Fruit fly (Drosophila melanogaster): ENCODE results near the gene Fitm.

Gene Fitm

dm6 chr3L:5178903-5179302 lies 33.0 kb upstream of the Fitm start:
- TF ChIP-seq Myc (optimal IDR thresholded peaks at IDR 0.05) = no peak
- TF ChIP-seq Sin3A (optimal IDR thresholded peaks at IDR 0.05) = no peak
- TF ChIP-seq h (optimal IDR thresholded peaks at IDR 0.05) = no peak
- TF ChIP-seq ttk (optimal IDR thresholded peaks at IDR 0.05) = no peak
- no peak for TF ChIP-seq insv (optimal IDR thresholded peaks at IDR 0.05)
- no peak for TF ChIP-seq psq (optimal IDR thresholded peaks at IDR 0.05)

- TF ChIP-seq insv (optimal IDR thresholded peaks at IDR 0.05) (no peak), Myc (optimal IDR thresholded peaks at IDR 0.05) (no peak), psq (optimal IDR thresholded peaks at IDR 0.05) (no peak), h (optimal IDR thresholded peaks at IDR 0.05) (no peak), Sin3A (optimal IDR thresholded peaks at IDR 0.05) (no peak), ttk (optimal IDR thresholded peaks at IDR 0.05) (no peak)
Measured at dm6 chr3L:5176789-5177188, 30.9 kb upstream of the Fitm start.

dm6 chr3L:5176071-5176470 lies 30.2 kb upstream of the Fitm start:
- TF ChIP-seq ttk (optimal IDR thresholded peaks at IDR 0.05) (no peak), Myc (optimal IDR thresholded peaks at IDR 0.05) (no peak), insv (optimal IDR thresholded peaks at IDR 0.05) (no peak), Sin3A (optimal IDR thresholded peaks at IDR 0.05) (no peak), psq (optimal IDR thresholded peaks at IDR 0.05) (no peak), h (optimal IDR thresholded peaks at IDR 0.05) (no peak)

- TF ChIP-seq insv (optimal IDR thresholded peaks at IDR 0.05) = no peak
- TF ChIP-seq psq (optimal IDR thresholded peaks at IDR 0.05) = no peak
- TF ChIP-seq h (optimal IDR thresholded peaks at IDR 0.05) = no peak
- TF ChIP-seq Sin3A (optimal IDR thresholded peaks at IDR 0.05) = no peak
- no peak for TF ChIP-seq Myc (optimal IDR thresholded peaks at IDR 0.05)
- no peak for TF ChIP-seq ttk (optimal IDR thresholded peaks at IDR 0.05)
Measured at dm6 chr3L:5172470-5172869, 26.6 kb upstream of the Fitm start.

- TF ChIP-seq insv (optimal IDR thresholded peaks at IDR 0.05) (no peak), Myc (optimal IDR thresholded peaks at IDR 0.05) (no peak), ttk (optimal IDR thresholded peaks at IDR 0.05) (no peak), h (optimal IDR thresholded peaks at IDR 0.05) (no peak), psq (optimal IDR thresholded peaks at IDR 0.05) (no peak), Sin3A (optimal IDR thresholded peaks at IDR 0.05) (no peak)
Measured at dm6 chr3L:5154917-5155613, 9.2 kb upstream of the Fitm start.

dm6 chr3L:5152354-5152806 lies 6.5 kb upstream of the Fitm start, which contains the start of the genes Gen and Srp54k:
Gene Gen, minus strand, starts transcription at chr3L:5152376.
Gene Srp54k, plus strand, starts transcription at chr3L:5152678.
- TF ChIP-seq Sin3A (optimal IDR thresholded peaks at IDR 0.05) = no peak

- TF ChIP-seq Myc (optimal IDR thresholded peaks at IDR 0.05) = no peak
- TF ChIP-seq insv (optimal IDR thresholded peaks at IDR 0.05) = no peak
- no peak for TF ChIP-seq ttk (optimal IDR thresholded peaks at IDR 0.05)
- TF ChIP-seq h (optimal IDR thresholded peaks at IDR 0.05) = no peak
- no peak for TF ChIP-seq Sin3A (optimal IDR thresholded peaks at IDR 0.05)
- no peak for TF ChIP-seq psq (optimal IDR thresholded peaks at IDR 0.05)
Measured at dm6 chr3L:5141380-5142101, 4.3 kb downstream of the Fitm start, which contains the start of the genes Dhrs4 and Gdap1. Gene Dhrs4, minus strand, starts transcription at chr3L:5141646. Gene Gdap1, plus strand, starts transcription at chr3L:5141953.

dm6 chr3L:5139312-5139711 lies 6.6 kb downstream of the Fitm start, which contains the start of the genes Tcs5 and CHMP2B:
Gene Tcs5, minus strand, starts transcription at chr3L:5139395.
Gene CHMP2B, plus strand, starts transcription at chr3L:5139619.
- TF ChIP-seq h (optimal IDR thresholded peaks at IDR 0.05) (no peak), insv (optimal IDR thresholded peaks at IDR 0.05) (no peak), Sin3A (optimal IDR thresholded peaks at IDR 0.05) (no peak), Myc (optimal IDR thresholded peaks at IDR 0.05) (no peak), ttk (optimal IDR thresholded peaks at IDR 0.05) (no peak), psq (optimal IDR thresholded peaks at IDR 0.05) (no peak)

dm6 chr3L:5136123-5136522 lies 9.7 kb downstream of the Fitm start, which contains the start of the genes CG10674 and CG4611:
Gene CG10674, minus strand, starts transcription at chr3L:5136292.
Gene CG4611, plus strand, starts transcription at chr3L:5136376.
- no peak for TF ChIP-seq h (optimal IDR thresholded peaks at IDR 0.05)
- TF ChIP-seq insv (optimal IDR thresholded peaks at IDR 0.05) = no peak
- no peak for TF ChIP-seq psq (optimal IDR thresholded peaks at IDR 0.05)
- TF ChIP-seq Myc (optimal IDR thresholded peaks at IDR 0.05) = no peak
- no peak for TF ChIP-seq ttk (optimal IDR thresholded peaks at IDR 0.05)
- no peak for TF ChIP-seq Sin3A (optimal IDR thresholded peaks at IDR 0.05)

dm6 chr3L:5133704-5134430 lies 12.0 kb downstream of the Fitm start, which contains the start of gene Yod1:
Gene Yod1, plus strand, starts transcription at chr3L:5133871.
- TF ChIP-seq Myc (optimal IDR thresholded peaks at IDR 0.05) (no peak), insv (optimal IDR thresholded peaks at IDR 0.05) (no peak), Sin3A (optimal IDR thresholded peaks at IDR 0.05) (no peak), psq (optimal IDR thresholded peaks at IDR 0.05) (no peak), ttk (optimal IDR thresholded peaks at IDR 0.05) (no peak), h (optimal IDR thresholded peaks at IDR 0.05) (no peak)

- TF ChIP-seq Sin3A (optimal IDR thresholded peaks at IDR 0.05) (no peak), Myc (optimal IDR thresholded peaks at IDR 0.05) (no peak), h (optimal IDR thresholded peaks at IDR 0.05) (no peak), ttk (optimal IDR thresholded peaks at IDR 0.05) (no peak), psq (optimal IDR thresholded peaks at IDR 0.05) (no peak), insv (optimal IDR thresholded peaks at IDR 0.05) (no peak)
Measured at dm6 chr3L:5132966-5133365, 12.9 kb downstream of the Fitm start, which contains the start of gene CG15213. Gene CG15213, minus strand, starts transcription at chr3L:5133220.

Measured in Kc167 (cell line).